Fruit fly (Drosophila melanogaster) Kc167 (cell line): ENCODE measurements around the gene Cep97.

Source experiments
- Myc ChIP-seq: fragments of >200 bp; optimal IDR thresholded peaks from 2 replicates; lab custom pipeline; 2017; ENCODE audit warnings: missing external identifiers
- Sin3A ChIP-seq: fragments of >200 bp; optimal IDR thresholded peaks from 2 replicates; lab custom pipeline; 2018; ENCODE audit warnings: missing external identifiers
- h ChIP-seq: fragments of >200 bp; optimal IDR thresholded peaks from 3 replicates; lab custom pipeline; 2018; ENCODE audit warnings: missing external identifiers
- insv ChIP-seq: fragments of >200 bp; optimal IDR thresholded peaks from 3 replicates; lab custom pipeline; 2018; ENCODE audit warnings: missing external identifiers

DNA sequence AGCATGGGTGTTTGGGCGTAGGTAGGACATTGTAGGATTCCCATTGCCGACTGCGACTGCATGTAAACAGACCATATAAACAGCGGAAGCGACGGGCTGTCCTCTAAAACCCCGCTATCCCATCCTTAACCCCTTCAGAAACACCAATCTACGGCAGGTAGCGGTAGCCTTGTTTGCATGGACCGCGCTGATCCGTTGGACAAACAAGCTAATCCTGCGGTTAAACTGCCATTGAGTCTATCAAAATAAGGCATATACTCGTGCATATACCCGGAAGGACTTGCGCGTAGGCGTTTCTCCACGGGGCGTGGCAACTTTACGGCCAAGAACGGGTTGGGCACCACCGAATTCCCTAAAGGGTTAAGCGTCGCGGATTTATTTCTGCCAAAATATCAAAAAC lies 33.6 kb upstream of the Cep97 start:
- TF ChIP-seq Myc (no peak), insv (no peak), Sin3A (lab: Kevin White, UChicago) (no peak), h (lab: Kevin White, UChicago) (no peak)
